Worm (Caenorhabditis elegans) whole organism, young adult: ENCODE results near the gene slc-36.5.

Source experiments
- B0019.2 ChIP-seq: fragments of 200-800 bp; sonication (Bioruptor generic); conservative IDR thresholded peaks from 2 replicates; pipeline ENCODE4 v1.3.6; 2022; ENCODE audit warnings: missing genetic modification reagents, missing genetic modification characterization, missing compliant biosample characterization
- B0035.1 ChIP-seq: sonication (generic microtip); optimal IDR thresholded peaks from 2 replicates; lab custom pipeline; 2016; ENCODE audit warnings: missing genetic modification characterization, mild to moderate bottlenecking, missing compliant biosample characterization, missing genotype, missing genetic modification reagents
- D2030.7 ChIP-seq: fragments of 200-800 bp; sonication (Bioruptor generic); IDR thresholded peaks from 2 replicates; pipeline ENCODE4 v1.3.6; 2022; ENCODE audit warnings: missing genetic modification reagents, missing genetic modification characterization, missing compliant biosample characterization
- F39B2.1 ChIP-seq: fragments of 200-800 bp; sonication (Bioruptor generic); IDR thresholded peaks from 2 replicates; pipeline ENCODE4 v1.3.6; 2022; ENCODE audit warnings: missing genetic modification reagents, missing genetic modification characterization, missing compliant biosample characterization
- F52B5.7 ChIP-seq: sonication (generic microtip); optimal IDR thresholded peaks from 2 replicates; lab custom pipeline; 2016; ENCODE audit warnings: mild to moderate bottlenecking, missing genetic modification characterization, missing compliant biosample characterization
- F55B11.4 ChIP-seq: sonication (generic microtip); optimal IDR thresholded peaks from 2 replicates; lab custom pipeline; 2016; ENCODE audit warnings: missing compliant biosample characterization, missing genetic modification characterization, borderline replicate concordance; ENCODE audit not compliant: insufficient read depth
- F57A8.1 ChIP-seq: fragments of 200-800 bp; sonication (Bioruptor generic); optimal IDR thresholded peaks from 2 replicates; lab custom pipeline; 2018; ENCODE audit warnings: mild to moderate bottlenecking, missing genetic modification characterization, moderate library complexity, missing compliant biosample characterization
- F57C9.4 ChIP-seq: sonication (generic microtip); optimal IDR thresholded peaks from 2 replicates; lab custom pipeline; 2017; ENCODE audit warnings: mild to moderate bottlenecking, missing genetic modification characterization, missing compliant biosample characterization
- K12H6.12 ChIP-seq: fragments of 200-800 bp; sonication (Bioruptor generic); optimal IDR thresholded peaks from 2 replicates; lab custom pipeline; 2018; ENCODE audit warnings: mild to moderate bottlenecking, missing genetic modification characterization, missing compliant biosample characterization
- T07F8.4 ChIP-seq: sonication (generic microtip); optimal IDR thresholded peaks from 2 replicates; lab custom pipeline; 2016; ENCODE audit warnings: mild to moderate bottlenecking, missing genetic modification characterization, moderate library complexity, missing compliant biosample characterization
- Y67H2A.10 ChIP-seq: fragments of 200-800 bp; sonication (Bioruptor generic); conservative IDR thresholded peaks from 2 replicates; pipeline ENCODE4 v1.3.6; 2022; ENCODE audit warnings: missing genetic modification reagents, missing genetic modification characterization, missing compliant biosample characterization
- Y95B8A.8 ChIP-seq: fragments of 200-800 bp; sonication (Bioruptor generic); IDR thresholded peaks from 2 replicates; pipeline ENCODE4 v1.3.6; 2022; ENCODE audit warnings: missing genetic modification reagents, missing genetic modification characterization, missing compliant biosample characterization
- akir-1 ChIP-seq: fragments of 200-800 bp; sonication (Bioruptor generic); optimal IDR thresholded peaks from 2 replicates; lab custom pipeline; 2018; ENCODE audit warnings: mild to moderate bottlenecking, missing genetic modification characterization, moderate library complexity, missing compliant biosample characterization
- attf-3 ChIP-seq: fragments of 200-800 bp; sonication (Bioruptor generic); conservative IDR thresholded peaks from 2 replicates; pipeline ENCODE4 v1.3.6; 2022; ENCODE audit warnings: missing genetic modification reagents, missing genetic modification characterization, missing compliant biosample characterization
- bed-1 ChIP-seq: fragments of 200-800 bp; sonication (Bioruptor generic); IDR thresholded peaks from 2 replicates; pipeline ENCODE4 v1.3.6; 2022; ENCODE audit warnings: missing genetic modification reagents, missing genetic modification characterization, missing compliant biosample characterization
- ceh-100 ChIP-seq: fragments of 200-800 bp; sonication (Bioruptor generic); IDR thresholded peaks from 2 replicates; pipeline ENCODE4 v1.3.6; 2022; ENCODE audit warnings: missing genetic modification reagents, missing genetic modification characterization, missing compliant biosample characterization
- ceh-79 ChIP-seq: sonication (generic microtip); optimal IDR thresholded peaks from 2 replicates; lab custom pipeline; 2017; ENCODE audit warnings: mild to moderate bottlenecking, missing genetic modification characterization, missing compliant biosample characterization
- ceh-91 ChIP-seq: fragments of 200-800 bp; sonication (Bioruptor generic); IDR thresholded peaks from 2 replicates; pipeline ENCODE4 v1.3.6; 2022; ENCODE audit warnings: missing genetic modification reagents, missing genetic modification characterization, missing compliant biosample characterization
- die-1 ChIP-seq: sonication (generic microtip); optimal IDR thresholded peaks from 2 replicates; lab custom pipeline; 2016; ENCODE audit warnings: missing genotype, mild to moderate bottlenecking, missing genetic modification characterization, missing compliant biosample characterization
- dpl-1 ChIP-seq: fragments of 150-350 bp; optimal IDR thresholded peaks from 2 replicates; lab custom pipeline; 2014; ENCODE audit warnings: missing biosample characterization, missing genetic modification reagents, missing genetic modification characterization
- efl-1 ChIP-seq: fragments of 150-350 bp; optimal IDR thresholded peaks from 2 replicates; lab custom pipeline; 2014; ENCODE audit warnings: missing biosample characterization, missing genetic modification reagents, missing genetic modification characterization
- ekl-4 ChIP-seq: fragments of 200-800 bp; sonication (Bioruptor generic); IDR thresholded peaks from 2 replicates; pipeline ENCODE4 v1.3.6; 2022; ENCODE audit warnings: missing genetic modification reagents, missing genetic modification characterization, missing compliant biosample characterization
- fkh-3 ChIP-seq: sonication (generic microtip); optimal IDR thresholded peaks from 2 replicates; lab custom pipeline; 2016; ENCODE audit warnings: mild to moderate bottlenecking, missing genetic modification characterization, missing compliant biosample characterization
- hlh-12 ChIP-seq: sonication (generic microtip); optimal IDR thresholded peaks from 2 replicates; lab custom pipeline; 2016; ENCODE audit warnings: missing genetic modification characterization, missing compliant biosample characterization
- hlh-26 ChIP-seq: fragments of 200-800 bp; sonication (Bioruptor generic); conservative IDR thresholded peaks from 2 replicates; pipeline ENCODE4 v1.3.6; 2022; ENCODE audit warnings: missing genetic modification reagents, missing genetic modification characterization, missing compliant biosample characterization
- hmg-20 ChIP-seq: fragments of 200-800 bp; sonication (Bioruptor generic); IDR thresholded peaks from 2 replicates; pipeline ENCODE4 v1.3.6; 2022; ENCODE audit warnings: missing genetic modification reagents, missing genetic modification characterization, missing compliant biosample characterization
- hsf-1 ChIP-seq: fragments of 200-800 bp; sonication (Bioruptor generic); IDR thresholded peaks from 2 replicates; pipeline ENCODE4 v1.3.6; 2022; ENCODE audit warnings: missing genetic modification reagents, missing genetic modification characterization, missing compliant biosample characterization
- lag-1 ChIP-seq: fragments of 200-800 bp; sonication (Bioruptor generic); IDR thresholded peaks from 2 replicates; pipeline ENCODE4 v1.3.6; 2022; ENCODE audit warnings: missing genetic modification reagents, missing genetic modification characterization, missing compliant biosample characterization
- lin-26 ChIP-seq: fragments of 200-800 bp; sonication (Bioruptor generic); IDR thresholded peaks from 2 replicates; pipeline ENCODE4 v1.3.6; 2022; ENCODE audit warnings: missing genetic modification reagents, missing genetic modification characterization, missing compliant biosample characterization
- lin-40 ChIP-seq: sonication (generic microtip); optimal IDR thresholded peaks from 2 replicates; lab custom pipeline; 2016; ENCODE audit warnings: missing genetic modification characterization, mild to moderate bottlenecking, missing compliant biosample characterization, missing genotype, missing genetic modification reagents
- lir-1 ChIP-seq: fragments of 200-800 bp; sonication (Bioruptor generic); conservative IDR thresholded peaks from 2 replicates; pipeline ENCODE4 v1.3.6; 2022; ENCODE audit warnings: missing genetic modification reagents, missing genetic modification characterization, missing compliant biosample characterization
- lsy-27 ChIP-seq: sonication (generic microtip); optimal IDR thresholded peaks from 2 replicates; lab custom pipeline; 2017; ENCODE audit warnings: missing genetic modification characterization, mild to moderate bottlenecking, missing compliant biosample characterization, antibody characterized with exemption, missing genotype, borderline replicate concordance; ENCODE audit not compliant: insufficient read depth
- madf-6 ChIP-seq: fragments of 200-800 bp; sonication (Bioruptor generic); IDR thresholded peaks from 2 replicates; pipeline ENCODE4 v1.3.6; 2022; ENCODE audit warnings: missing genetic modification reagents, missing genetic modification characterization, missing compliant biosample characterization
- madf-8 ChIP-seq: fragments of 200-800 bp; sonication (Bioruptor generic); conservative IDR thresholded peaks from 2 replicates; pipeline ENCODE4 v1.3.6; 2022; ENCODE audit warnings: missing genetic modification reagents, missing genetic modification characterization, missing compliant biosample characterization
- mcd-1 ChIP-seq: fragments of 200-800 bp; sonication (Bioruptor generic); IDR thresholded peaks from 2 replicates; pipeline ENCODE4 v1.3.6; 2022; ENCODE audit warnings: missing genetic modification reagents, missing genetic modification characterization, missing compliant biosample characterization
- mes-4 ChIP-seq: sonication (generic microtip); optimal IDR thresholded peaks from 2 replicates; lab custom pipeline; 2016; ENCODE audit warnings: missing genotype, missing genetic modification characterization, missing compliant biosample characterization
- nfya-1 ChIP-seq: sonication (generic microtip); optimal IDR thresholded peaks from 2 replicates; lab custom pipeline; 2017; ENCODE audit warnings: antibody characterized with exemption, missing compliant biosample characterization, missing genetic modification characterization, borderline replicate concordance; ENCODE audit not compliant: insufficient read depth
- nhr-80 ChIP-seq: sonication (generic microtip); optimal IDR thresholded peaks from 2 replicates; lab custom pipeline; 2016; ENCODE audit warnings: missing genetic modification characterization, missing compliant biosample characterization
- nhr-90 ChIP-seq: sonication (generic microtip); optimal IDR thresholded peaks from 2 replicates; lab custom pipeline; 2016; ENCODE audit warnings: missing genotype, mild to moderate bottlenecking, missing genetic modification characterization, missing compliant biosample characterization
- pbrm-1 ChIP-seq: fragments of 200-800 bp; sonication (Bioruptor generic); IDR thresholded peaks from 2 replicates; pipeline ENCODE4 v1.3.6; 2022; ENCODE audit warnings: missing genetic modification reagents, missing genetic modification characterization, missing compliant biosample characterization
- pha-4 ChIP-seq: fragments of 150-350 bp; sonication (generic microtip); optimal IDR thresholded peaks from 2 replicates; lab custom pipeline; 2014; ENCODE audit warnings: missing biosample characterization, missing genetic modification reagents, missing genetic modification characterization
- rec-8 ChIP-seq, 2 experiments: sonication (generic microtip); optimal IDR thresholded peaks; 2 replicates each; lab custom pipeline; 2016; ENCODE audit warnings: mild to moderate bottlenecking in 2 of 2, missing genetic modification characterization in 2 of 2, missing genetic modification reagents in 2 of 2, missing genotype in 2 of 2, missing biosample characterization in 1 of 2, missing compliant biosample characterization in 1 of 2, moderate library complexity in 1 of 2
- snpc-3.4 ChIP-seq: sonication (generic microtip); optimal IDR thresholded peaks from 2 replicates; lab custom pipeline; 2017; ENCODE audit warnings: missing genetic modification characterization, mild to moderate bottlenecking, missing compliant biosample characterization, antibody characterized with exemption, moderate library complexity, missing genotype, missing genetic modification reagents
- somi-1 ChIP-seq: fragments of 200-800 bp; sonication (Bioruptor generic); optimal IDR thresholded peaks from 2 replicates; lab custom pipeline; 2018; ENCODE audit warnings: mild to moderate bottlenecking, missing genetic modification characterization, missing compliant biosample characterization
- tbp1 ChIP-seq: fragments of 200-800 bp; sonication (Bioruptor generic); optimal IDR thresholded peaks from 2 replicates; lab custom pipeline; 2018; ENCODE audit warnings: mild to moderate bottlenecking, missing genetic modification characterization, missing compliant biosample characterization
- tbx-9 ChIP-seq: sonication (generic microtip); optimal IDR thresholded peaks from 2 replicates; lab custom pipeline; 2016; ENCODE audit warnings: borderline replicate concordance, missing genetic modification characterization, inconsistent platforms, missing compliant biosample characterization
- unc-62 ChIP-seq: fragments of 150-350 bp; optimal IDR thresholded peaks from 2 replicates; lab custom pipeline; 2014; ENCODE audit warnings: missing biosample characterization, missing genetic modification reagents, missing genetic modification characterization
- zim-3 ChIP-seq: sonication (generic microtip); optimal IDR thresholded peaks from 2 replicates; lab custom pipeline; 2017; ENCODE audit warnings: mild to moderate bottlenecking, missing genetic modification characterization, moderate library complexity, missing compliant biosample characterization
- ztf-22 ChIP-seq: fragments of 200-800 bp; sonication (Bioruptor generic); optimal IDR thresholded peaks from 2 replicates; lab custom pipeline; 2018; ENCODE audit warnings: mild to moderate bottlenecking, missing genetic modification characterization, moderate library complexity, missing compliant biosample characterization

Gene slc-36.5

ce11 chrII:6888211-6888610, 11.4 kb upstream of the slc-36.5 start:
- TF ChIP-seq tbp1, result peak; percentile 59
- no peak for TF ChIP-seq hlh-26 (GFP tag; lab: Robert Waterston, UW)
- no peak for TF ChIP-seq nfya-1 (tag; lab: Kevin White, UChicago)
- no peak for TF ChIP-seq fkh-3 (tag; lab: Kevin White, UChicago)
- TF ChIP-seq dpl-1 (GFP tag; lab: Kevin White, UChicago), result no peak
- TF ChIP-seq F57A8.1 (GFP tag; lab: Kevin White, UChicago), result no peak
- TF ChIP-seq lag-1 (GFP tag; lab: Robert Waterston, UW), result no peak
- TF ChIP-seq hmg-20, result no peak; the same call in 1 of the 2 replicates
- no peak for TF ChIP-seq tbx-9 (tag; lab: Kevin White, UChicago)
- no peak for TF ChIP-seq madf-8
- TF ChIP-seq attf-3 (GFP tag; lab: Robert Waterston, UW), result no peak
- TF ChIP-seq B0019.2 (GFP tag; lab: Robert Waterston, UW), result 0 out of 2 replicates have a peak, but pooled peaks have one; percentile 21
- 0 out of 2 replicates have a peak, but pooled peaks have one; percentile 30 for TF ChIP-seq ekl-4 (GFP tag; lab: Robert Waterston, UW)
- no peak for TF ChIP-seq ceh-91 (GFP tag; lab: Robert Waterston, UW)
- no peak for TF ChIP-seq ztf-22 (GFP tag; lab: Kevin White, UChicago)
- TF ChIP-seq mes-4 (tag; lab: Kevin White, UChicago), result no peak
- peak; percentile 34 for TF ChIP-seq somi-1 (GFP tag; lab: Kevin White, UChicago)
- TF ChIP-seq T07F8.4 (tag; lab: Kevin White, UChicago), result no peak
- TF ChIP-seq F55B11.4 (tag; lab: Kevin White, UChicago), result no peak
- TF ChIP-seq K12H6.12 (tag; lab: Kevin White, UChicago), result peak; percentile 34
- TF ChIP-seq lir-1 (GFP tag; lab: Robert Waterston, UW), result no peak
- no peak for TF ChIP-seq D2030.7 (GFP tag; lab: Robert Waterston, UW)
- no peak for TF ChIP-seq lsy-27 (tag; lab: Kevin White, UChicago)
- no peak for TF ChIP-seq pha-4 (tag; lab: Kevin White, UChicago)
- TF ChIP-seq hlh-12 (tag; lab: Kevin White, UChicago), result no peak
- no peak for TF ChIP-seq Y67H2A.10 (GFP tag; lab: Robert Waterston, UW)
- TF ChIP-seq F57C9.4 (tag; lab: Kevin White, UChicago), result no peak
- TF ChIP-seq mcd-1 (GFP tag; lab: Robert Waterston, UW), result no peak
- TF ChIP-seq akir-1 (GFP tag; lab: Kevin White, UChicago), result no peak
- TF ChIP-seq B0035.1 (tag; lab: Kevin White, UChicago), result no peak
- TF ChIP-seq nhr-90 (tag; lab: Kevin White, UChicago), result peak; percentile 60
- TF ChIP-seq efl-1, result no peak
- TF ChIP-seq zim-3 (tag; lab: Kevin White, UChicago), result no peak
- no peak for TF ChIP-seq rec-8 (tag; optimal IDR thresholded peaks at IDR 0.05; lab: Kevin White, UChicago)
- TF ChIP-seq ceh-100, result no peak
- TF ChIP-seq bed-1 (GFP tag; lab: Robert Waterston, UW), result no peak
- 0 out of 2 replicates have a peak, but pooled peaks have one; percentile 25 for TF ChIP-seq pbrm-1 (GFP tag; lab: Robert Waterston, UW)
- no peak for TF ChIP-seq F39B2.1 (GFP tag; lab: Robert Waterston, UW)
- no peak for TF ChIP-seq madf-6 (GFP tag; lab: Robert Waterston, UW)
- TF ChIP-seq lin-40, result peak; percentile 54
- peak; percentile 39 for TF ChIP-seq nhr-80 (tag; lab: Kevin White, UChicago)
- no peak for TF ChIP-seq die-1 (tag; lab: Kevin White, UChicago)
- peak; percentile 66 for TF ChIP-seq F52B5.7 (tag; lab: Kevin White, UChicago)
- TF ChIP-seq hsf-1 (GFP tag; lab: Robert Waterston, UW), result 0 out of 2 replicates have a peak, but pooled peaks have one; percentile 19
- TF ChIP-seq ceh-79, result no peak
- TF ChIP-seq lin-26, result no peak
- TF ChIP-seq Y95B8A.8 (GFP tag; lab: Robert Waterston, UW), result no peak
- no peak for TF ChIP-seq unc-62 (GFP tag; lab: Kevin White, UChicago)
- TF ChIP-seq snpc-3.4, result no peak
